Fruit fly (Drosophila melanogaster) whole organism, embryonic: ENCODE results near the gene aralar1.

Experiments used
- BEAF-32 ChIP-seq: fragments of 200-800 bp; sonication (Bioruptor generic); optimal IDR thresholded peaks from 3 replicates; lab custom pipeline; 2017; ENCODE audit warnings: missing biosample characterization, missing genetic modification characterization, mild to moderate bottlenecking, moderate library complexity, missing genetic modification reagents
- Bdp1 ChIP-seq: fragments of 200-800 bp; sonication (Bioruptor generic); optimal IDR thresholded peaks from 3 replicates; lab custom pipeline; 2016; ENCODE audit warnings: missing biosample characterization, missing genetic modification characterization
- Blimp-1 ChIP-seq: fragments of 200-800 bp; sonication (Bioruptor generic); optimal IDR thresholded peaks from 3 replicates; lab custom pipeline; 2018; ENCODE audit warnings: missing biosample characterization, missing genetic modification characterization, mild to moderate bottlenecking, moderate library complexity, missing genetic modification reagents
- CG10321 ChIP-seq: fragments of 200-800 bp; sonication (Bioruptor generic); IDR thresholded peaks from 2 replicates; pipeline ENCODE4 v1.3.6; 2022; ENCODE audit warnings: missing biosample characterization, missing genetic modification characterization
- CG10431 ChIP-seq: fragments of 200-800 bp; sonication (Bioruptor generic); optimal IDR thresholded peaks from 3 replicates; lab custom pipeline; 2018; ENCODE audit warnings: missing biosample characterization, mild to moderate bottlenecking, missing genetic modification characterization
- CG12769 ChIP-seq: fragments of 200-800 bp; sonication (Bioruptor generic); optimal IDR thresholded peaks from 2 replicates; lab custom pipeline; 2019; ENCODE audit warnings: missing biosample characterization, mild to moderate bottlenecking, missing genetic modification characterization, moderate library complexity
- CG15269 ChIP-seq: fragments of 200-800 bp; sonication (Bioruptor generic); optimal IDR thresholded peaks from 2 replicates; lab custom pipeline; 2018; ENCODE audit warnings: missing biosample characterization, mild to moderate bottlenecking, missing genetic modification characterization, moderate library complexity
- CG17361 ChIP-seq: fragments of 200-800 bp; sonication (Bioruptor generic); IDR thresholded peaks from 3 replicates; pipeline ENCODE4 v1.3.6; 2022; ENCODE audit warnings: missing biosample characterization, missing genetic modification characterization
- CG17568 ChIP-seq: fragments of 200-800 bp; sonication (Bioruptor generic); optimal IDR thresholded peaks from 2 replicates; lab custom pipeline; 2018; ENCODE audit warnings: missing biosample characterization, mild to moderate bottlenecking, missing genetic modification characterization, moderate library complexity
- CG17802 ChIP-seq: fragments of 200-800 bp; sonication (Bioruptor generic); optimal IDR thresholded peaks from 2 replicates; lab custom pipeline; 2018; ENCODE audit warnings: missing biosample characterization, mild to moderate bottlenecking, missing genetic modification characterization, moderate library complexity
- CG18599 ChIP-seq: fragments of 200-800 bp; sonication (Bioruptor generic); optimal IDR thresholded peaks from 3 replicates; lab custom pipeline; 2017; ENCODE audit warnings: missing biosample characterization, missing genetic modification characterization, mild to moderate bottlenecking, moderate library complexity, missing genetic modification reagents
- CG2678 ChIP-seq: fragments of 200-800 bp; sonication (Bioruptor generic); optimal IDR thresholded peaks from 3 replicates; lab custom pipeline; 2019; ENCODE audit warnings: missing biosample characterization, mild to moderate bottlenecking, missing genetic modification characterization, moderate library complexity
- CG2712 ChIP-seq: fragments of 200-800 bp; optimal IDR thresholded peaks from 3 replicates; lab custom pipeline; 2019; ENCODE audit warnings: missing biosample characterization, mild to moderate bottlenecking, missing genetic modification characterization, moderate library complexity
- CG2875 ChIP-seq: fragments of 200-800 bp; sonication (Bioruptor generic); optimal IDR thresholded peaks from 2 replicates; lab custom pipeline; 2017; ENCODE audit warnings: missing biosample characterization, mild to moderate bottlenecking, missing genetic modification characterization, missing genetic modification reagents
- CG31365 ChIP-seq: fragments of 200-800 bp; sonication (Bioruptor generic); optimal IDR thresholded peaks from 2 replicates; lab custom pipeline; 2018; ENCODE audit warnings: missing biosample characterization, mild to moderate bottlenecking, missing genetic modification characterization
- CG3407 ChIP-seq: fragments of 200-800 bp; sonication (Bioruptor generic); optimal IDR thresholded peaks from 2 replicates; lab custom pipeline; 2018; ENCODE audit warnings: missing biosample characterization, mild to moderate bottlenecking, missing genetic modification characterization
- CG34422 ChIP-seq: fragments of 200-800 bp; sonication (Bioruptor generic); IDR thresholded peaks from 3 replicates; pipeline ENCODE4 v1.3.6; 2022; ENCODE audit warnings: missing biosample characterization, missing genetic modification characterization
- CG6654 ChIP-seq: fragments of 200-800 bp; sonication (Bioruptor generic); optimal IDR thresholded peaks from 2 replicates; lab custom pipeline; 2017; ENCODE audit warnings: missing biosample characterization, mild to moderate bottlenecking, missing genetic modification characterization
- CG6689 ChIP-seq: fragments of 200-800 bp; sonication (Bioruptor generic); IDR thresholded peaks from 2 replicates; pipeline ENCODE4 v1.3.6; 2022; ENCODE audit warnings: missing biosample characterization, missing genetic modification characterization
- CG7963 ChIP-seq: fragments of 200-800 bp; sonication (Bioruptor generic); IDR thresholded peaks from 3 replicates; pipeline ENCODE4 v1.3.6; 2022; ENCODE audit warnings: missing biosample characterization, missing genetic modification characterization; ENCODE audit not compliant: partially characterized antibody
- CG8281 ChIP-seq: fragments of 200-800 bp; sonication (Bioruptor generic); optimal IDR thresholded peaks from 2 replicates; lab custom pipeline; 2018; ENCODE audit warnings: missing biosample characterization, mild to moderate bottlenecking, missing genetic modification characterization, moderate library complexity
- CG9797 ChIP-seq: fragments of 200-800 bp; sonication (Bioruptor generic); optimal IDR thresholded peaks from 3 replicates; lab custom pipeline; 2018; ENCODE audit warnings: missing biosample characterization, mild to moderate bottlenecking, missing genetic modification characterization
- D19A ChIP-seq: fragments of 200-800 bp; optimal IDR thresholded peaks from 3 replicates; lab custom pipeline; 2019; ENCODE audit warnings: missing biosample characterization, mild to moderate bottlenecking, missing genetic modification characterization, moderate library complexity
- Dad ChIP-seq: fragments of 200-800 bp; sonication (Bioruptor generic); optimal IDR thresholded peaks from 3 replicates; lab custom pipeline; 2016; ENCODE audit warnings: missing biosample characterization, missing genetic modification characterization
- Dip3 ChIP-seq: fragments of 200-800 bp; sonication (Bioruptor generic); optimal IDR thresholded peaks from 3 replicates; lab custom pipeline; 2016; ENCODE audit warnings: missing biosample characterization, missing genetic modification characterization
- Elba2 ChIP-seq: fragments of 200-800 bp; sonication (Bioruptor generic); optimal IDR thresholded peaks from 3 replicates; lab custom pipeline; 2016; ENCODE audit warnings: missing biosample characterization, missing genetic modification characterization
- HLH54F ChIP-seq: fragments of 200-800 bp; sonication (Bioruptor generic); optimal IDR thresholded peaks from 3 replicates; lab custom pipeline; 2016; ENCODE audit warnings: missing biosample characterization, missing genetic modification characterization
- Hey ChIP-seq: fragments of 200-800 bp; sonication (Bioruptor generic); optimal IDR thresholded peaks from 3 replicates; lab custom pipeline; 2018; ENCODE audit warnings: missing biosample characterization, mild to moderate bottlenecking, missing genetic modification characterization
- Jarid2 ChIP-seq: fragments of 200-800 bp; sonication (Bioruptor generic); optimal IDR thresholded peaks from 3 replicates; lab custom pipeline; 2017; ENCODE audit warnings: mild to moderate bottlenecking, missing biosample characterization, missing genetic modification reagents, missing genetic modification characterization
- Meics ChIP-seq: fragments of 200-800 bp; sonication (Bioruptor generic); optimal IDR thresholded peaks from 2 replicates; lab custom pipeline; 2017; ENCODE audit warnings: missing biosample characterization, mild to moderate bottlenecking, missing genetic modification characterization
- NK7.1 ChIP-seq: fragments of 200-800 bp; sonication (Bioruptor generic); optimal IDR thresholded peaks from 3 replicates; lab custom pipeline; 2016; ENCODE audit warnings: missing biosample characterization, missing genetic modification characterization
- Neu2 ChIP-seq: fragments of 200-800 bp; sonication (Bioruptor generic); optimal IDR thresholded peaks from 3 replicates; lab custom pipeline; 2016; ENCODE audit warnings: missing biosample characterization, missing genetic modification characterization, borderline replicate concordance
- Ptx1 ChIP-seq: fragments of 200-800 bp; sonication (Bioruptor generic); IDR thresholded peaks from 2 replicates; pipeline ENCODE4 v1.3.6; 2022; ENCODE audit warnings: missing biosample characterization, missing genetic modification characterization
- Six4 ChIP-seq: fragments of 200-800 bp; sonication (Bioruptor generic); optimal IDR thresholded peaks from 2 replicates; lab custom pipeline; 2016; ENCODE audit warnings: missing biosample characterization, missing genetic modification characterization
- Sox102F ChIP-seq: fragments of 200-800 bp; sonication (Bioruptor generic); optimal IDR thresholded peaks from 2 replicates; lab custom pipeline; 2018; ENCODE audit warnings: missing biosample characterization, mild to moderate bottlenecking, missing genetic modification characterization, moderate library complexity
- Usf ChIP-seq: fragments of 200-800 bp; sonication (Bioruptor generic); optimal IDR thresholded peaks from 2 replicates; lab custom pipeline; 2017; ENCODE audit warnings: missing genotype, missing biosample characterization, missing genetic modification characterization
- ac ChIP-seq: fragments of 200-800 bp; sonication (Bioruptor generic); optimal IDR thresholded peaks from 3 replicates; lab custom pipeline; 2017; ENCODE audit warnings: missing biosample characterization, mild to moderate bottlenecking, missing genetic modification characterization
- ara ChIP-seq: fragments of 200-800 bp; sonication (Bioruptor generic); IDR thresholded peaks from 2 replicates; pipeline ENCODE4 v1.3.6; 2022; ENCODE audit warnings: missing biosample characterization, missing genetic modification characterization
- croc ChIP-seq: fragments of 200-800 bp; sonication (Bioruptor generic); conservative IDR thresholded peaks from 3 replicates; pipeline ENCODE4 v1.3.6; 2022; ENCODE audit warnings: missing biosample characterization, missing genetic modification characterization
- dpn ChIP-seq, 2 experiments: fragments of 200-800 bp; sonication (Bioruptor generic); optimal IDR thresholded peaks; 3 replicates each; lab custom pipeline; 2016; ENCODE audit warnings: missing biosample characterization in 2 of 2, missing genetic modification characterization in 2 of 2
- ftz-f1 ChIP-seq: fragments of 200-800 bp; sonication (Bioruptor generic); optimal IDR thresholded peaks from 2 replicates; lab custom pipeline; 2016; ENCODE audit warnings: missing biosample characterization, missing genetic modification characterization
- grn ChIP-seq: fragments of 200-800 bp; sonication (Bioruptor generic); optimal IDR thresholded peaks from 3 replicates; lab custom pipeline; 2017; ENCODE audit warnings: missing biosample characterization, missing genetic modification characterization
- ham ChIP-seq: fragments of 200-800 bp; sonication (Bioruptor generic); IDR thresholded peaks from 2 replicates; pipeline ENCODE4 v1.3.6; 2022; ENCODE audit warnings: missing biosample characterization, missing genetic modification characterization
- jing ChIP-seq: fragments of 200-800 bp; sonication (Bioruptor generic); optimal IDR thresholded peaks from 2 replicates; lab custom pipeline; 2018; ENCODE audit warnings: missing biosample characterization, mild to moderate bottlenecking, missing genetic modification characterization
- ken ChIP-seq: fragments of 200-800 bp; sonication (Bioruptor generic); IDR thresholded peaks from 3 replicates; pipeline ENCODE4 v1.3.6; 2022; ENCODE audit warnings: missing biosample characterization, missing genetic modification characterization
- sug ChIP-seq: fragments of 200-800 bp; optimal IDR thresholded peaks from 2 replicates; lab custom pipeline; 2019; ENCODE audit warnings: missing biosample characterization, mild to moderate bottlenecking, missing genetic modification characterization, moderate library complexity
- tin ChIP-seq: fragments of 200-800 bp; sonication (Bioruptor generic); optimal IDR thresholded peaks from 3 replicates; lab custom pipeline; 2016; ENCODE audit warnings: missing biosample characterization, missing genetic modification characterization
- trh ChIP-seq: fragments of 200-800 bp; sonication (Bioruptor generic); optimal IDR thresholded peaks from 2 replicates; lab custom pipeline; 2016; ENCODE audit warnings: missing biosample characterization, missing genetic modification characterization

Gene aralar1

dm6 chr3R:30427805-30428359 lies 27.8 kb downstream of the aralar1 start, which contains the start of gene CG2218 (continued):
- TF ChIP-seq CG31365 (tag; lab: Kevin White, UChicago) (no peak), Sox102F (GFP tag; lab: Kevin White, UChicago) (no peak), BEAF-32 (GFP tag; lab: Kevin White, UChicago) (peak; percentile 59), CG34422 (GFP tag; lab: Robert Waterston, UW) (no peak), CG10321 (GFP tag; lab: Robert Waterston, UW) (no peak), Meics (GFP tag; lab: Kevin White, UChicago) (no peak), D19A (tag; lab: Kevin White, UChicago) (no peak), CG17802 (tag; lab: Kevin White, UChicago) (no peak), CG17568 (no peak), CG15269 (tag; lab: Kevin White, UChicago) (no peak), Elba2 (GFP tag; lab: Kevin White, UChicago) (no peak), CG12769 (tag; lab: Kevin White, UChicago) (no peak), Usf (no peak), Hey (tag; lab: Kevin White, UChicago) (no peak), ara (no peak), croc (GFP tag; lab: Robert Waterston, UW) (no peak), Bdp1 (GFP tag; lab: Kevin White, UChicago) (no peak), CG7963 (GFP tag; lab: Robert Waterston, UW) (no peak), Dad (no peak), Six4 (GFP tag; lab: Kevin White, UChicago) (no peak), ac (GFP tag; lab: Kevin White, UChicago) (no peak), ftz-f1 (GFP tag; lab: Kevin White, UChicago) (peak; percentile 36), sug (tag; lab: Kevin White, UChicago) (no peak), Dip3 (GFP tag; lab: Kevin White, UChicago) (no peak), jing (GFP tag; lab: Kevin White, UChicago) (no peak), CG3407 (no peak), CG8281 (no peak), CG2678 (no peak), Ptx1 (GFP tag; lab: Robert Waterston, UW) (no peak), CG6689 (GFP tag; lab: Robert Waterston, UW) (no peak), CG18599 (GFP tag; lab: Kevin White, UChicago) (no peak), CG2712 (tag; lab: Kevin White, UChicago) (no peak), ham (no peak), NK7.1 (GFP tag; lab: Kevin White, UChicago) (no peak), grn (GFP tag; lab: Kevin White, UChicago) (no peak), CG10431 (GFP tag; lab: Kevin White, UChicago) (no peak), CG2875 (GFP tag; lab: Kevin White, UChicago) (no peak), CG9797 (GFP tag; lab: Kevin White, UChicago) (peak; percentile 99), tin (GFP tag; lab: Kevin White, UChicago) (no peak), Blimp-1 (GFP tag; lab: Kevin White, UChicago) (no peak)
- TF ChIP-seq, all 482 proteins: peak for 72

- no peak for TF ChIP-seq dpn (GFP tag; optimal IDR thresholded peaks at IDR 0.05; lab: Kevin White, UChicago)
- no peak for TF ChIP-seq trh (GFP tag; lab: Kevin White, UChicago)
- no peak for TF ChIP-seq Neu2 (GFP tag; lab: Kevin White, UChicago)
- TF ChIP-seq CG6654: no peak
- no peak for TF ChIP-seq Jarid2 (GFP tag; lab: Kevin White, UChicago)
- no peak for TF ChIP-seq HLH54F
- no peak for TF ChIP-seq ken
- no peak for TF ChIP-seq CG17361 (GFP tag; lab: Robert Waterston, UW)
- TF ChIP-seq, all 482 proteins: peak for 0
Measured at dm6 chr3R:30426626-30427025, 29.0 kb downstream of the aralar1 start.
